Fruit fly (Drosophila melanogaster) whole organism, wandering third instar larva: ENCODE measurements around the gene Pdi.

Experiments
- Abd-B ChIP-seq: fragments of >200 bp; optimal IDR thresholded peaks from 2 replicates; lab custom pipeline; 2017; ENCODE audit warnings: missing biosample characterization, missing genetic modification characterization
- CG32264 ChIP-seq: fragments of 200-800 bp; sonication (Bioruptor generic); optimal IDR thresholded peaks from 2 replicates; lab custom pipeline; 2016; ENCODE audit warnings: missing biosample characterization, missing genetic modification characterization
- CG9705 ChIP-seq: fragments of 200-800 bp; sonication (Bioruptor generic); optimal IDR thresholded peaks from 2 replicates; lab custom pipeline; 2018; ENCODE audit warnings: missing biosample characterization, mild to moderate bottlenecking, missing genetic modification characterization
- Dfd ChIP-seq: fragments of >200 bp; optimal IDR thresholded peaks from 2 replicates; lab custom pipeline; 2017; ENCODE audit warnings: missing biosample characterization, missing genetic modification characterization
- Dif ChIP-seq: fragments of 200-275, 200-300 bp; sonication (Bioruptor generic); optimal IDR thresholded peaks from 2 replicates; lab custom pipeline; 2018; ENCODE audit warnings: missing biosample characterization, missing genetic modification characterization; ENCODE audit not compliant: partially characterized antibody
- GATAd ChIP-seq: sonication (Bioruptor generic); optimal IDR thresholded peaks from 2 replicates; lab custom pipeline; 2016; ENCODE audit warnings: missing biosample characterization, missing genetic modification characterization
- HLH106 ChIP-seq: fragments of 200-800 bp; optimal IDR thresholded peaks from 3 replicates; lab custom pipeline; 2019; ENCODE audit warnings: missing biosample characterization, mild to moderate bottlenecking, missing genetic modification characterization, moderate library complexity
- Hnf4 ChIP-seq: fragments of 200-800 bp; sonication (Bioruptor generic); optimal IDR thresholded peaks from 2 replicates; lab custom pipeline; 2016; ENCODE audit warnings: missing biosample characterization, mild to moderate bottlenecking, missing genetic modification characterization
- Hr78 ChIP-seq: fragments of >200 bp; optimal IDR thresholded peaks from 2 replicates; lab custom pipeline; 2017; ENCODE audit warnings: missing biosample characterization, missing genetic modification characterization
- Hr83 ChIP-seq: fragments of 200-300 bp; sonication (Bioruptor generic); optimal IDR thresholded peaks from 2 replicates; lab custom pipeline; 2016; ENCODE audit warnings: missing biosample characterization, mild to moderate bottlenecking, missing genetic modification characterization, moderate library complexity; ENCODE audit not compliant: poor library complexity, severe bottlenecking
- Jra ChIP-seq: sonication (Bioruptor generic); optimal IDR thresholded peaks from 2 replicates; lab custom pipeline; 2016; ENCODE audit warnings: missing biosample characterization, missing genetic modification characterization
- Myc ChIP-seq: fragments of >200 bp; optimal IDR thresholded peaks from 2 replicates; lab custom pipeline; 2017
- N ChIP-seq: fragments of >200 bp; optimal IDR thresholded peaks from 2 replicates; lab custom pipeline; 2018; ENCODE audit warnings: missing biosample characterization, missing external identifiers, missing genetic modification characterization
- OdsH ChIP-seq: fragments of 200-800 bp; sonication (Bioruptor generic); optimal IDR thresholded peaks from 2 replicates; lab custom pipeline; 2016; ENCODE audit warnings: missing biosample characterization, mild to moderate bottlenecking, missing genetic modification characterization
- Rel ChIP-seq, 2 experiments: fragments of 200-800 bp; sonication (Bioruptor generic) in 1 of 2; optimal IDR thresholded peaks; 2 replicates in 1 of 2; 3 replicates in 1 of 2; lab custom pipeline; 2016 to 2019; ENCODE audit warnings: mild to moderate bottlenecking in 2 of 2, missing biosample characterization in 2 of 2, missing genetic modification characterization in 2 of 2, moderate library complexity in 1 of 2
- Sp1 ChIP-seq: fragments of 200-800 bp; sonication (Bioruptor generic); optimal IDR thresholded peaks from 3 replicates; lab custom pipeline; 2019; ENCODE audit warnings: missing biosample characterization, mild to moderate bottlenecking, missing genetic modification characterization, moderate library complexity
- br ChIP-seq: fragments of 200-800 bp; sonication (Bioruptor generic); optimal IDR thresholded peaks from 2 replicates; lab custom pipeline; 2016; ENCODE audit warnings: missing biosample characterization, missing genetic modification characterization
- brk ChIP-seq: fragments of 200-800 bp; sonication (Bioruptor generic); optimal IDR thresholded peaks from 2 replicates; lab custom pipeline; 2016; ENCODE audit warnings: missing biosample characterization, mild to moderate bottlenecking, missing genetic modification characterization
- dl ChIP-seq, 2 experiments: fragments of 175-275, 200-275 bp in 1 of 2; fragments of 200-275 bp in 1 of 2; sonication (Bioruptor generic); optimal IDR thresholded peaks; lab custom pipeline; 2018; ENCODE audit warnings: mild to moderate bottlenecking in 2 of 2, missing biosample characterization in 2 of 2, missing genetic modification characterization in 2 of 2, moderate library complexity in 2 of 2; ENCODE audit not compliant: partially characterized antibody in 2 of 2, insufficient read depth in 1 of 2
- dsf ChIP-seq: sonication (Bioruptor generic); optimal IDR thresholded peaks from 2 replicates; lab custom pipeline; 2016; ENCODE audit warnings: missing biosample characterization, missing genetic modification characterization, borderline replicate concordance
- ey ChIP-seq: fragments of 200-800 bp; sonication (Bioruptor generic); optimal IDR thresholded peaks from 2 replicates; lab custom pipeline; 2016; ENCODE audit warnings: missing biosample characterization, missing genetic modification characterization
- foxo ChIP-seq, 2 experiments: fragments of 200-800 bp; sonication (Bioruptor generic); optimal IDR thresholded peaks; 2 replicates in 1 of 2; 3 replicates in 1 of 2; lab custom pipeline; 2016 to 2017; ENCODE audit warnings: missing biosample characterization in 2 of 2, missing genetic modification characterization in 2 of 2
- fru ChIP-seq: fragments of 200-800 bp; sonication (Bioruptor generic); optimal IDR thresholded peaks from 3 replicates; lab custom pipeline; 2016; ENCODE audit warnings: missing biosample characterization, mild to moderate bottlenecking, missing genetic modification characterization
- h ChIP-seq: fragments of 200-800 bp; sonication (Bioruptor generic); optimal IDR thresholded peaks from 3 replicates; lab custom pipeline; 2016; ENCODE audit warnings: missing biosample characterization, mild to moderate bottlenecking, missing genetic modification characterization
- jim ChIP-seq: fragments of 175-275, 200-325 bp; sonication (Bioruptor generic); optimal IDR thresholded peaks from 2 replicates; lab custom pipeline; 2016; ENCODE audit warnings: missing biosample characterization, mild to moderate bottlenecking, missing genetic modification characterization
- lola ChIP-seq: fragments of >200 bp; optimal IDR thresholded peaks from 2 replicates; lab custom pipeline; 2017; ENCODE audit warnings: missing biosample characterization, missing genetic modification characterization
- pan ChIP-seq: fragments of >200 bp; optimal IDR thresholded peaks from 2 replicates; lab custom pipeline; 2017
- psq ChIP-seq: fragments of 200-800 bp; sonication (Bioruptor generic); optimal IDR thresholded peaks from 3 replicates; lab custom pipeline; 2017; ENCODE audit warnings: missing biosample characterization, mild to moderate bottlenecking, missing genetic modification characterization, moderate library complexity
- sage ChIP-seq: fragments of 200-800 bp; sonication (Bioruptor generic); optimal IDR thresholded peaks from 2 replicates; lab custom pipeline; 2016; ENCODE audit warnings: missing biosample characterization, mild to moderate bottlenecking, missing genetic modification characterization
- sv ChIP-seq: fragments of 200-800 bp; sonication (Bioruptor generic); optimal IDR thresholded peaks from 3 replicates; lab custom pipeline; 2016; ENCODE audit warnings: missing biosample characterization, missing genetic modification characterization
- tai ChIP-seq: sonication (Bioruptor generic); optimal IDR thresholded peaks from 2 replicates; lab custom pipeline; 2016; ENCODE audit warnings: missing biosample characterization, missing genetic modification characterization
- usp ChIP-seq: fragments of >200 bp; optimal IDR thresholded peaks from 2 replicates; lab custom pipeline; 2017; ENCODE audit warnings: missing biosample characterization, missing genetic modification characterization
- woc ChIP-seq: sonication (Bioruptor generic); optimal IDR thresholded peaks from 2 replicates; lab custom pipeline; 2016; ENCODE audit warnings: missing biosample characterization, mild to moderate bottlenecking, missing genetic modification characterization

Pdi gene

dm6 chr3L:15104849-15105555, 37.6 kb downstream of the Pdi start (continued):
- TF ChIP-seq Jra (GFP tag; lab: Kevin White, UChicago) (peak; percentile 71), GATAd (GFP tag; lab: Kevin White, UChicago) (no peak), Dfd (GFP tag; lab: Kevin White, UChicago) (no peak), N (no peak)

DNA sequence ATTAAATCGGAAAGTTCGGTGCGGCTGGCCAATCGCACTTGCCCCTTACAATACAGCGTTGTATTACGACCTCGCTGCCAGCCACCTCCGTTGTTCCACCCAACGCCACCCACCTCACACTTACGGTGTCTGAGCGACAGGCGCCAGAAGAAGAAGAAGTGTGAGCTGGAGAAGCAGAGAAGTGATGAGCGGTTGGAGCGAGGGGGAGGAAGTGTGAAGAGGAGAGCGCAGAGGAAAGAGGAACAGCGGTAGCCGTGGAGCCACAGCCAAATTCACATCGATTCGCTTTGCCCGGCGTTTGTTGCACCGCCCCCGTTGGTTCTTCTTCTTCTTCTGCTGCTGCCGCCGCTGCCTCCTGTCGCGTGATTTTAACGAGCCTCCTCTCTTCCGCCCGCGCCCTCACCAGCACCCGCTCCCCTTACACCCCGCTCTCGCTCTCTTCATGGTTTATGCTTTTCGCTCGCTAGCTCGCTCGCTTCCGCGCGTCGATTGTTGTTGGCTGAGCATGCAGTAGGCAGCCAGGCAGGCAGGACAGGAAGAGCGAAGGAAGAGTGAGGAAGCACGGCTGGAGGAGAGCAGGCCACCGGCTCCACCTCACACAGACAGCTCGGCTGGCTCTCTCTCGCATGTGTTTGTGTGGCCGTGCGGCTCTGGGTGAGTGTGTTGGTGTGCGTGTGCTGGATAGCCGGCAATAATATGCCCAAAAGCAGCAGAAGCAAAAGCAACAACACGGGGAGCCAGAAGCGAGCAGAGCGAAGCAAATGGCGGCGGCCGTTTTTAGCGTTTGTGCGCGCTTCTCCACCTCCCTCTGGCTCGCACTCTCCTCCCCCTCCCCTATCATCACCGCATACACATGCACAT, 38.4 kb downstream of the Pdi start:
- no peak for TF ChIP-seq tai (GFP tag; lab: Kevin White, UChicago)
- peak; percentile 34 for TF ChIP-seq fru (GFP tag; lab: Kevin White, UChicago)
- peak; percentile 0 for TF ChIP-seq Hr78 (GFP tag; lab: Kevin White, UChicago)
- TF ChIP-seq brk (GFP tag; lab: Kevin White, UChicago), result peak; percentile 52
- peak; percentile 22 for TF ChIP-seq N
- TF ChIP-seq dsf (GFP tag; lab: Kevin White, UChicago), result no peak
- peak; percentile 55 for TF ChIP-seq Rel (GFP tag; optimal IDR thresholded peaks at IDR 0.05; lab: Kevin White, UChicago)
- TF ChIP-seq Rel (tag; optimal IDR thresholded peaks at IDR 0.05; lab: Kevin White, UChicago), result no peak
- peak in 1 of 2 experiments; percentile 72 for TF ChIP-seq dl (GFP tag; optimal IDR thresholded peaks at IDR 0.05; lab: Kevin White, UChicago; ENCODE audit: insufficient read depth in 1 of 2, partially characterized antibody in 2 of 2)
- no peak for TF ChIP-seq GATAd (GFP tag; lab: Kevin White, UChicago)
- TF ChIP-seq HLH106 (tag; lab: Kevin White, UChicago), result peak; percentile 53
- TF ChIP-seq Jra (GFP tag; lab: Kevin White, UChicago), result peak; percentile 21
- peak; percentile 95 for TF ChIP-seq psq (GFP tag; lab: Kevin White, UChicago)
- peak; percentile 57 for TF ChIP-seq h (GFP tag; lab: Kevin White, UChicago)
- TF ChIP-seq Dif, result peak; percentile 37
- peak; percentile 3 for TF ChIP-seq Sp1 (GFP tag; lab: Kevin White, UChicago)

DNA sequence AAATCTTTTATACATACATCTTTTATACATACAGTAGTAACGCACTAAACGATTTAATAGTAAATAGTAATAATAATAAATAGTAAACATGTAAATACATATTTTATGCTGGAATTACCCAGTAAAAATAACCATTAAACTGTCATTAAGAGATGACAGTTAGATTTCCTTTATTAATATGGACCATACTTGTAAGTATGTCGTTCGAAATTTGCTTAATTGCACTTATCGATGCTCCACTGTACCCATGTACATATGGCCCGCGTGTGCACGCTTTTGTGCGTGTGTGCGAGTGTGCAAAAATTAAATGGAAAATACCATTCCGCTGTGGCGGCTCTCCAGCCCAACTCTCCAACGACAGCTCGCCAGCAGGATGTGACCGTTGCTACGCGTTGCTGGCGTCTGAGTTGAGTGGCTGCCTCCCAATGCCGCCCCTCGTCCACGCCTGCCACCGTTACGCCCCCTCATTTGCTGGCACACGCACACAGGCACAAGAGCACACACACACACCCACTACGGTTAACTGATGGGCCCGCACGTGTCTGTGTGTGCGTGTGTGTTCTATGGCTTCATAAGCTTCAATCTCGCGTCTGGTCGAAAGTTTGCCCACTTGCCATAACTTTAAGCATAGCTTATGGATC, 39.9 kb downstream of the Pdi start:
- peak in 1 of 2 experiments; percentile 4 for TF ChIP-seq foxo (GFP tag; optimal IDR thresholded peaks at IDR 0.05; lab: Kevin White, UChicago)
- TF ChIP-seq pan (lab: Kevin White, UChicago), result no peak
- TF ChIP-seq dsf (GFP tag; lab: Kevin White, UChicago), result no peak
- peak; percentile 39 for TF ChIP-seq woc (GFP tag; lab: Kevin White, UChicago)
- no peak for TF ChIP-seq lola
- TF ChIP-seq HLH106 (tag; lab: Kevin White, UChicago), result peak; percentile 40
- TF ChIP-seq Dif, result no peak
- no peak for TF ChIP-seq br (GFP tag; lab: Kevin White, UChicago)
- peak; percentile 17 for TF ChIP-seq psq (GFP tag; lab: Kevin White, UChicago)
- TF ChIP-seq h (GFP tag; lab: Kevin White, UChicago), result peak; percentile 26

dm6 chr3L:15101639-15102413, 40.8 kb downstream of the Pdi start:
- peak; percentile 70 for TF ChIP-seq Dif
- TF ChIP-seq Hr83 (GFP tag; lab: Kevin White, UChicago), result peak; percentile 16
- no peak for TF ChIP-seq sage (GFP tag; lab: Kevin White, UChicago)
- TF ChIP-seq tai (GFP tag; lab: Kevin White, UChicago), result no peak
- no peak for TF ChIP-seq sv
- peak in 1 of 2 experiments; percentile 25 for TF ChIP-seq foxo (GFP tag; optimal IDR thresholded peaks at IDR 0.05; lab: Kevin White, UChicago)
- TF ChIP-seq Abd-B (GFP tag; lab: Kevin White, UChicago), result no peak
- TF ChIP-seq CG32264, result no peak
- peak; percentile 38 for TF ChIP-seq ey (GFP tag; lab: Kevin White, UChicago)
- TF ChIP-seq brk (GFP tag; lab: Kevin White, UChicago), result peak; percentile 46
- TF ChIP-seq Rel (GFP tag; optimal IDR thresholded peaks at IDR 0.05; lab: Kevin White, UChicago), result no peak
- TF ChIP-seq Rel (tag; optimal IDR thresholded peaks at IDR 0.05; lab: Kevin White, UChicago), result peak; percentile 20
- no peak for TF ChIP-seq dl (GFP tag; optimal IDR thresholded peaks at IDR 0.05; lab: Kevin White, UChicago; ENCODE audit: insufficient read depth in 1 of 2, partially characterized antibody in 2 of 2)
- TF ChIP-seq Sp1 (GFP tag; lab: Kevin White, UChicago), result no peak
- TF ChIP-seq dsf (GFP tag; lab: Kevin White, UChicago), result no peak
- TF ChIP-seq GATAd (GFP tag; lab: Kevin White, UChicago), result no peak
- no peak for TF ChIP-seq pan (lab: Kevin White, UChicago)
- no peak for TF ChIP-seq Hnf4 (GFP tag; lab: Kevin White, UChicago)
- TF ChIP-seq h (GFP tag; lab: Kevin White, UChicago), result peak; percentile 46
- TF ChIP-seq lola, result no peak
- no peak for TF ChIP-seq usp
- no peak for TF ChIP-seq Myc (lab: Kevin White, UChicago)
- peak; percentile 60 for TF ChIP-seq fru (GFP tag; lab: Kevin White, UChicago)
- peak; percentile 42 for TF ChIP-seq HLH106 (tag; lab: Kevin White, UChicago)
- no peak for TF ChIP-seq jim (GFP tag; lab: Kevin White, UChicago)
- TF ChIP-seq OdsH (GFP tag; lab: Kevin White, UChicago), result no peak
- TF ChIP-seq psq (GFP tag; lab: Kevin White, UChicago), result peak; percentile 97
- no peak for TF ChIP-seq CG9705 (GFP tag; lab: Kevin White, UChicago)
- TF ChIP-seq Jra (GFP tag; lab: Kevin White, UChicago), result peak; percentile 2
